Worm (Caenorhabditis elegans) whole organism, L2 larva: ENCODE results near the gene clh-3.

Source experiments
- R02D3.7 ChIP-seq: fragments of 150-350 bp; optimal IDR thresholded peaks from 2 replicates; lab custom pipeline; 2014; ENCODE audit warnings: missing biosample characterization, missing genetic modification characterization
- egl-27 ChIP-seq: sonication (generic microtip); optimal IDR thresholded peaks from 3 replicates; lab custom pipeline; 2017; ENCODE audit warnings: missing biosample characterization, missing genetic modification reagents, missing genetic modification characterization
- sma-9 ChIP-seq, 2 experiments: fragments of 150-350 bp in 1 of 2; sonication (generic microtip) in 1 of 2; optimal IDR thresholded peaks; 2 replicates each; lab custom pipeline; 2014 to 2016; ENCODE audit warnings: missing genetic modification characterization in 2 of 2, mild to moderate bottlenecking in 1 of 2, missing biosample characterization in 1 of 2, missing compliant biosample characterization in 1 of 2, missing genetic modification reagents in 1 of 2, moderate library complexity in 1 of 2

DNA sequence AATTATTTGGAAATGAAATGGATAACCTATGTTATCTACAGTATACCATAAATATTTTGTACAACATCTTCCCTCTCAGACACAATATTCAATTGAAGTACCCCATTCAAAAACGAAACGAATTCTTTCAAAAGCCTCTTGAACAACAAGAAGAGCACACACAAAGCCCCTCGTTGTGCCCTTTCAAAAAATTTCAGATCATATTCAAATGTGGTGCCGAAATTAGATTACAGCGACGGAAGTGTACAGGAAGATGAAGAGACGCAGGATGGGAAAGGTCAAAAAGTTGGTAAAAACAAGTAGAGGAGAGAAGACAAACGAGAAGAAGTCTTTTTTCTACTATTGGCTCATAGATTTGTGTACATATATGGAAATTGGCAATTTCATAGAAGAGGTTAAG is 49.6 kb downstream of the clh-3 start:
- no peak for TF ChIP-seq egl-27 (tag; lab: Kevin White, UChicago)
- TF ChIP-seq R02D3.7: no peak
- no peak for TF ChIP-seq sma-9 (GFP tag; optimal IDR thresholded peaks at IDR 0.05; lab: Kevin White, UChicago)
- no peak for TF ChIP-seq sma-9 (tag; optimal IDR thresholded peaks at IDR 0.05; lab: Kevin White, UChicago)
